Fruit fly (Drosophila melanogaster): ENCODE data around the gene byn.

byn gene

DNA sequence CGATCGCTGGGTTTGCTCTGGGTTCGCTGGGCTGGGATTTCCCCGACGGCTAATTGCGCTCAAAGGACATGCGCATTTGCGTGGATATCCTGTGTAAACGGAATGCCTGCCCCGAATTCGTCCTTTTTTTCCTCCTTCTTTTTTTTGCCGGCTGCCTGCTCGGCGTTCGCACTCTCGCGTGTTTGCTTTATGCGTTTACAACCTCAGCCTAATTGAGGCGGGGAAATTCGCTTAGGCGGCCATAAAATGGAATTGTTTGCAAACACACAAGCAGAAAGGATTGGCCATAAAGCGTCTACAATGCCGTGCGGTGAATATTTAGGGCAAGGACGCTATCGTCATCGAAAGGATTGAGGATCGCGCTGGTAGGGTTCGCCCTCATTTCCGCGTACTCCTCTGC, 2.1 kb upstream of the byn start:
- no peak for TF ChIP-seq Mio (GFP tag; optimal IDR thresholded peaks at IDR 0.05)
- no peak for TF ChIP-seq woc (GFP tag; optimal IDR thresholded peaks at IDR 0.05)
- no peak for TF ChIP-seq CG32264 (GFP tag; optimal IDR thresholded peaks at IDR 0.05)
- TF ChIP-seq Rel (GFP tag; optimal IDR thresholded peaks at IDR 0.05), result no peak
- no peak for TF ChIP-seq Rel (tag; optimal IDR thresholded peaks at IDR 0.05)
- TF ChIP-seq Myc (optimal IDR thresholded peaks at IDR 0.05), result no peak
- no peak for TF ChIP-seq CG9705 (GFP tag; optimal IDR thresholded peaks at IDR 0.05)
- TF ChIP-seq Dfd (GFP tag; optimal IDR thresholded peaks at IDR 0.05), result no peak
- no peak for TF ChIP-seq rgr (GFP tag; optimal IDR thresholded peaks at IDR 0.05)

DNA sequence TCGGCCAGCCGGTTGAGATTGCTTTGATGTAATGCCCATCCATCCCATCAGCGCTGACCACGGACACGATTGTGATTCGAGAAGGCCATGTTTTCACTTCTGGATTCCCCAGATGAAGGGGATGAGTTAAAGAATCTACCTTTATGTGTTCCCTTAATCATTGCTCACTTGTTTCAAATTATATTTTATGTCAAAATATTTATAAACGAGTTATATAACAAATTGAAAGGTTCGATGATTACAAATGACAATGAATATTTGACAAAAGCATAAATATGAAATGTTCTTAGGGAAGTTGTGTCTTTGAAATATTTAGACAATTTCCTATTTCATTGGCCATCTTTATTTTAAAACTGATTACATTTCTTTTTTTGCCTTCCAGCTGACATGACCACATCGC, 4.1 kb downstream of the byn start:
- TF ChIP-seq Myc (optimal IDR thresholded peaks at IDR 0.05) (no peak), Rel (GFP tag; optimal IDR thresholded peaks at IDR 0.05) (no peak), Rel (tag; optimal IDR thresholded peaks at IDR 0.05) (no peak), rgr (GFP tag; optimal IDR thresholded peaks at IDR 0.05) (no peak), brk (GFP tag; optimal IDR thresholded peaks at IDR 0.05) (no peak), N (GFP tag; optimal IDR thresholded peaks at IDR 0.05) (no peak), sv (GFP tag; optimal IDR thresholded peaks at IDR 0.05) (no peak), Hr83 (GFP tag; optimal IDR thresholded peaks at IDR 0.05; ENCODE audit: poor library complexity, severe bottlenecking) (no peak), woc (GFP tag; optimal IDR thresholded peaks at IDR 0.05) (no peak), HLH106 (tag; optimal IDR thresholded peaks at IDR 0.05) (no peak)

DNA sequence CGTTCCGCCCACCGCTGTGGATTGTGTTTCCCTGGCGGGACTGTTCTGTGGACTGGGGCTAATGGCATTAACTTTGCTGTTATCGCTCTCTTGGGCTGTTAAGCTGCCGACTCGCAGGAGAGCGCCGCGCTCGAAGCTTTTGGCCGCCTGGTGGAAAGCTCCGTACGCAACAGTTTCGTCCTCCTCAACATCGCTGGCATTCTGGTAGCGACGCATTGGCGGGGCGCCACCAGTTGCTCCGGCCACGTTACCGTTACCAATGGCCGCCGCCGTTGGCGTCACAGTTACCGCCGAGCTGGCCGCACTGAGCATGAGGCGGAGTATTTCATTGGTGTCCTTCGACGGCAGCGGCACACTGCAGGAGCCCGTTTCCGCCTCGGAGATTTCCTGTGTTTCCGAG, 9.8 kb downstream of the byn start:
- TF ChIP-seq Rel (GFP tag; optimal IDR thresholded peaks at IDR 0.05) (no peak), Rel (tag; optimal IDR thresholded peaks at IDR 0.05) (no peak), psq (GFP tag; optimal IDR thresholded peaks at IDR 0.05) (no peak), woc (GFP tag; optimal IDR thresholded peaks at IDR 0.05) (no peak), Jra (GFP tag; optimal IDR thresholded peaks at IDR 0.05) (no peak), dmrt93B (GFP tag; optimal IDR thresholded peaks at IDR 0.05) (no peak), jim (GFP tag; optimal IDR thresholded peaks at IDR 0.05) (no peak), dl (GFP tag; optimal IDR thresholded peaks at IDR 0.05; ENCODE audit: insufficient read depth in 1 of 2, partially characterized antibody in 2 of 2) (no peak), CrebA (GFP tag; optimal IDR thresholded peaks at IDR 0.05; ENCODE audit: borderline replicate concordance) (no peak), usp (GFP tag; optimal IDR thresholded peaks at IDR 0.05) (no peak), Hr83 (GFP tag; optimal IDR thresholded peaks at IDR 0.05; ENCODE audit: poor library complexity, severe bottlenecking) (no peak), Hnf4 (GFP tag; optimal IDR thresholded peaks at IDR 0.05) (no peak), Hr78 (GFP tag; optimal IDR thresholded peaks at IDR 0.05) (no peak), Vsx2 (GFP tag; optimal IDR thresholded peaks at IDR 0.05; ENCODE audit: partially characterized antibody) (no peak), sv (GFP tag; optimal IDR thresholded peaks at IDR 0.05) (no peak), lola (GFP tag; optimal IDR thresholded peaks at IDR 0.05) (no peak)

DNA sequence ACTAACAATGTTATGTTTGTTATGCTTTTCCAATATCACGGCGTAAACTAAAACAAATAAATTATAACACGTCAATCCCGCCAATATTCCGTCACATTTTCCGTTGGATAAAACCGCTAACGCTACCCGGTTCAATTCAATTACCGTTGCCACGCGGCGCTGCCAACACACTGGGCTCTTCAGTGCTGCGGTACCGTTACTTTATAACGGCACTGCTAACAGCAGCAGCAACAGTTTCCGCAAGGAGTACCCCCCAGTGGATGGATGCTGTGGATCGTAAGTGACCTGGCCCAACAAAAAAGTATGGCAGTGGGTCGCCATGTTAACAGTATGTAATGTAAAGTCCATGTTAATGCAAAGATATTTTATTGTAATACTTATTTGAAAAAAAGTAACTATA, 11.2 kb downstream of the byn start, which contains the start of gene CG44837:
Gene CG44837, minus strand, starts transcription at position 157 of the 400 bp plus-strand sequence.
- TF ChIP-seq ey (GFP tag; optimal IDR thresholded peaks at IDR 0.05) (no peak), br (GFP tag; optimal IDR thresholded peaks at IDR 0.05) (no peak), GATAd (GFP tag; optimal IDR thresholded peaks at IDR 0.05) (no peak)

DNA sequence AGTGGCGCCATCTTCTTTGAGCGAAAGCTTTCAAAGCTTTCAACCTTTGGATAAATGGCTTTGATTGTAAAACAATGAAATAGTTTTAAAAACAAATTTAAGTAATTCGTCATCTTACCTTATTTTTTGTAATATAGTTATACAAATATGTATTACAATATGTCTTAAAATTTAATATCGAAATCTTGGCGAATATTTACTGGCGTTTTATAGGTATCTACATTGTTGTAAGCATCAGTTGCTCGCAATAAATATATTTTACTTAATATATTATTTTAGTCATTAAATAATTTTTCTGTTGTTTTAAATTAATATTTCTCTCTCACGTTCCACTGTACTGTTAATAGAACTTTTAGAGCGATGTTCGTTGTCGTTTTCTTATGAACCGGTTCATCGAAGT, 14.1 kb downstream of the byn start, which contains the start of gene Rpt4R:
Gene Rpt4R, plus strand, starts transcription at position 301 of the 400 bp plus-strand sequence.
- TF ChIP-seq OdsH (GFP tag; optimal IDR thresholded peaks at IDR 0.05), result no peak
- no peak for TF ChIP-seq Sp1 (GFP tag; optimal IDR thresholded peaks at IDR 0.05)
- no peak for TF ChIP-seq Hnf4 (GFP tag; optimal IDR thresholded peaks at IDR 0.05)
- TF ChIP-seq dmrt93B (GFP tag; optimal IDR thresholded peaks at IDR 0.05), result no peak
- no peak for TF ChIP-seq CG32264 (GFP tag; optimal IDR thresholded peaks at IDR 0.05)
- no peak for TF ChIP-seq foxo (GFP tag; optimal IDR thresholded peaks at IDR 0.05)
- TF ChIP-seq rgr (GFP tag; optimal IDR thresholded peaks at IDR 0.05), result no peak
- TF ChIP-seq jim (GFP tag; optimal IDR thresholded peaks at IDR 0.05), result no peak
- no peak for TF ChIP-seq CG9705 (GFP tag; optimal IDR thresholded peaks at IDR 0.05)
- TF ChIP-seq Rel (GFP tag; optimal IDR thresholded peaks at IDR 0.05), result no peak
- TF ChIP-seq Rel (tag; optimal IDR thresholded peaks at IDR 0.05), result no peak

Measured in whole organism, wandering third instar larva.